Worm (Caenorhabditis elegans) whole organism, L4 larva: ENCODE measurements around the gene F10E9.12.
A peak's percentile ranks its signal among the peaks of the same experiment; 100 is the strongest.

Source experiments
- F10B5.3 ChIP-seq: sonication (generic microtip); optimal IDR thresholded peaks from 2 replicates; lab custom pipeline; 2016; ENCODE audit warnings: mild to moderate bottlenecking, missing genetic modification characterization, missing compliant biosample characterization
- F44E2.7 ChIP-seq: fragments of 200-800 bp; sonication (Bioruptor generic); IDR thresholded peaks from 2 replicates; pipeline ENCODE4 v2.1.2; 2022; ENCODE audit warnings: missing genetic modification characterization, missing compliant biosample characterization
- F49E8.2 ChIP-seq: sonication (generic microtip); optimal IDR thresholded peaks from 2 replicates; lab custom pipeline; 2016; ENCODE audit warnings: missing compliant biosample characterization, mild to moderate bottlenecking, missing genetic modification characterization, borderline replicate concordance
- R02D3.7 ChIP-seq: fragments of 150-350 bp; sonication (generic microtip); optimal IDR thresholded peaks from 3 replicates; lab custom pipeline; 2014; ENCODE audit warnings: missing biosample characterization, missing genetic modification characterization
- Y105C5A.15 ChIP-seq: fragments of 200-800 bp; sonication (Bioruptor generic); IDR thresholded peaks from 2 replicates; pipeline ENCODE4 v1.3.6; 2022; ENCODE audit warnings: missing genetic modification characterization, missing compliant biosample characterization
- Y48G9A.11 ChIP-seq: fragments of 200-800 bp; sonication (Bioruptor generic); IDR thresholded peaks from 2 replicates; pipeline ENCODE4 v1.3.6; 2022; ENCODE audit warnings: missing genetic modification reagents, missing genetic modification characterization, missing compliant biosample characterization
- Y75B8A.6 ChIP-seq: fragments of 200-800 bp; sonication (Bioruptor generic); IDR thresholded peaks from 2 replicates; pipeline ENCODE4 v1.3.6; 2022; ENCODE audit warnings: missing genetic modification reagents, missing genetic modification characterization, missing compliant biosample characterization
- ZK546.5 ChIP-seq, 2 experiments: sonication (generic microtip); optimal IDR thresholded peaks; 2 replicates each; lab custom pipeline; 2017; ENCODE audit warnings: missing biosample characterization in 2 of 2, missing genetic modification characterization in 2 of 2
- aha-1 ChIP-seq: fragments of 150-350 bp; peaks from one replicate; lab custom pipeline; 2014; ENCODE audit warnings: missing biosample characterization, missing genetic modification characterization
- aly-2 ChIP-seq: sonication (generic microtip); optimal IDR thresholded peaks from 2 replicates; lab custom pipeline; 2018; ENCODE audit warnings: missing biosample characterization, missing genetic modification characterization
- ceh-28 ChIP-seq: fragments of 150-350 bp; optimal IDR thresholded peaks from 2 replicates; lab custom pipeline; 2014; ENCODE audit warnings: missing biosample characterization, missing genetic modification reagents, missing genetic modification characterization
- ceh-82 ChIP-seq: sonication (generic microtip); optimal IDR thresholded peaks from 2 replicates; lab custom pipeline; 2017; ENCODE audit warnings: missing biosample characterization, missing genetic modification characterization
- dmd-8 ChIP-seq: fragments of 200-800 bp; sonication (Bioruptor generic); IDR thresholded peaks from 2 replicates; pipeline ENCODE4 v1.3.6; 2022; ENCODE audit warnings: missing genetic modification characterization, missing compliant biosample characterization
- dpl-1 ChIP-seq: fragments of 150-350 bp; optimal IDR thresholded peaks from 2 replicates; lab custom pipeline; 2014; ENCODE audit warnings: missing biosample characterization, missing genetic modification reagents, missing genetic modification characterization
- duxl-1 ChIP-seq: sonication (generic microtip); optimal IDR thresholded peaks from 2 replicates; lab custom pipeline; 2016; ENCODE audit warnings: mild to moderate bottlenecking, missing genetic modification characterization, moderate library complexity, missing compliant biosample characterization; ENCODE audit not compliant: poor library complexity
- fkh-10 ChIP-seq: fragments of 150-350 bp; optimal IDR thresholded peaks from 2 replicates; lab custom pipeline; 2014; ENCODE audit warnings: missing biosample characterization, missing genetic modification reagents, missing genetic modification characterization
- hlh-11 ChIP-seq: fragments of 200-800 bp; sonication (Bioruptor generic); optimal IDR thresholded peaks from 2 replicates; lab custom pipeline; 2018; ENCODE audit warnings: mild to moderate bottlenecking, missing genetic modification characterization, missing compliant biosample characterization
- hlh-30 ChIP-seq: sonication (generic microtip); optimal IDR thresholded peaks from 2 replicates; lab custom pipeline; 2017; ENCODE audit warnings: antibody characterized with exemption, mild to moderate bottlenecking, missing genetic modification characterization, missing compliant biosample characterization; ENCODE audit not compliant: insufficient read depth
- hmg-1.1 ChIP-seq: fragments of 200-800 bp; sonication (Bioruptor generic); IDR thresholded peaks from 2 replicates; pipeline ENCODE4 v1.3.6; 2022; ENCODE audit warnings: missing genetic modification reagents, missing genetic modification characterization, missing compliant biosample characterization
- lin-15B ChIP-seq: fragments of 150-350 bp; sonication (generic microtip); optimal IDR thresholded peaks from 3 replicates; lab custom pipeline; 2014; ENCODE audit warnings: missing biosample characterization, missing genetic modification characterization
- lin-29 ChIP-seq: fragments of 200-800 bp; sonication (Bioruptor generic); IDR thresholded peaks from 2 replicates; pipeline ENCODE4 v1.3.6; 2022; ENCODE audit warnings: missing genetic modification reagents, missing genetic modification characterization, missing compliant biosample characterization
- lsy-2 ChIP-seq, 2 experiments: fragments of 150-350 bp in 1 of 2; sonication (generic microtip) in 1 of 2; optimal IDR thresholded peaks; 2 replicates each; lab custom pipeline; 2014 to 2017; ENCODE audit warnings: missing biosample characterization in 2 of 2, missing genetic modification characterization in 2 of 2
- madf-5 ChIP-seq, 2 experiments: fragments of 200-800 bp; sonication (Bioruptor generic); IDR thresholded peaks; 2 replicates each; pipeline ENCODE4 v1.3.6; 2022; ENCODE audit warnings: missing compliant biosample characterization in 2 of 2, missing genetic modification characterization in 2 of 2
- mdl-1 ChIP-seq, 2 experiments: fragments of 150-350 bp in 1 of 2; sonication (generic microtip) in 1 of 2; optimal IDR thresholded peaks; 2 replicates each; lab custom pipeline; 2014 to 2017; ENCODE audit warnings: missing biosample characterization in 2 of 2, missing genetic modification characterization in 2 of 2
- mdt-29 ChIP-seq: fragments of 200-800 bp; sonication (Bioruptor generic); IDR thresholded peaks from 2 replicates; pipeline ENCODE4 v1.3.6; 2022; ENCODE audit warnings: missing genetic modification reagents, missing genetic modification characterization, missing compliant biosample characterization
- mep-1 ChIP-seq: fragments of 150-350 bp; sonication (generic microtip); optimal IDR thresholded peaks from 3 replicates; lab custom pipeline; 2014; ENCODE audit warnings: missing biosample characterization, missing genetic modification characterization
- mes-2 ChIP-seq: sonication (generic microtip); optimal IDR thresholded peaks from 2 replicates; lab custom pipeline; 2016; ENCODE audit warnings: missing genotype, mild to moderate bottlenecking, missing genetic modification characterization, missing compliant biosample characterization; ENCODE audit not compliant: poor library complexity, severe bottlenecking
- mxl-2 ChIP-seq: fragments of 200-800 bp; sonication (Bioruptor generic); conservative IDR thresholded peaks from 2 replicates; pipeline ENCODE4 v1.3.6; 2022; ENCODE audit warnings: missing genetic modification reagents, missing genetic modification characterization, missing compliant biosample characterization
- nhr-41 ChIP-seq: fragments of 200-800 bp; sonication (Bioruptor generic); IDR thresholded peaks from 2 replicates; pipeline ENCODE4 v1.3.6; 2022; ENCODE audit warnings: missing genetic modification reagents, missing genetic modification characterization, missing compliant biosample characterization
- nhr-77 ChIP-seq: fragments of 150-350 bp; optimal IDR thresholded peaks from 2 replicates; lab custom pipeline; 2014; ENCODE audit warnings: missing biosample characterization, missing genetic modification characterization
- saeg-2 ChIP-seq: fragments of 200-800 bp; sonication (Bioruptor generic); IDR thresholded peaks from 2 replicates; pipeline ENCODE4 v1.3.6; 2022; ENCODE audit warnings: missing genetic modification reagents, missing genetic modification characterization, missing compliant biosample characterization
- sdz-12 ChIP-seq: fragments of 200-800 bp; sonication (Bioruptor generic); optimal IDR thresholded peaks from 2 replicates; lab custom pipeline; 2018; ENCODE audit warnings: mild to moderate bottlenecking, missing genetic modification characterization, missing compliant biosample characterization
- set-16 ChIP-seq: fragments of 200-800 bp; sonication (Bioruptor generic); IDR thresholded peaks from 2 replicates; pipeline ENCODE4 v1.3.6; 2022; ENCODE audit warnings: missing genetic modification reagents, missing genetic modification characterization, missing compliant biosample characterization
- snpc-1.2 ChIP-seq: fragments of 200-800 bp; sonication (Bioruptor generic); IDR thresholded peaks from 2 replicates; pipeline ENCODE4 v1.3.6; 2022; ENCODE audit warnings: missing genetic modification reagents, missing genetic modification characterization, missing compliant biosample characterization
- spr-1 ChIP-seq: sonication (generic microtip); optimal IDR thresholded peaks from 2 replicates; lab custom pipeline; 2016; ENCODE audit warnings: mild to moderate bottlenecking, missing genetic modification characterization, missing compliant biosample characterization
- unc-39 ChIP-seq: sonication (generic microtip); optimal IDR thresholded peaks from 2 replicates; lab custom pipeline; 2017; ENCODE audit warnings: missing biosample characterization, missing genetic modification characterization
- unc-62 ChIP-seq, 3 experiments: fragments of 150-350 bp in 1 of 3; sonication (generic microtip); optimal IDR thresholded peaks in 2 of 3; peaks in 1 of 3; 1 replicate in 1 of 3; 2 replicates in 2 of 3; lab custom pipeline; 2014 to 2017; ENCODE audit warnings: missing biosample characterization in 3 of 3, missing genetic modification characterization in 3 of 3, missing genetic modification reagents in 3 of 3, missing genotype in 1 of 3
- vab-7 ChIP-seq: fragments of 200-800 bp; sonication (Bioruptor generic); IDR thresholded peaks from 2 replicates; pipeline ENCODE4 v1.3.6; 2022; ENCODE audit warnings: missing genetic modification reagents, missing genetic modification characterization, missing compliant biosample characterization

Gene F10E9.12

ce11 chrIII:8280352-8280751 is 44.0 kb upstream of the F10E9.12 start:
- TF ChIP-seq unc-62 (GFP tag; optimal IDR thresholded peaks at IDR 0.05 in 1 of 2; lab: Kevin White, UChicago) (peak in 1 of 2 experiments; percentile 94), unc-62 (tag; optimal IDR thresholded peaks at IDR 0.05; lab: Kevin White, UChicago) (no peak), sdz-12 (GFP tag; lab: Kevin White, UChicago) (no peak), aha-1 (peak; percentile 99), madf-5 (GFP tag; IDR thresholded peaks at IDR 0.05; lab: Robert Waterston, UW) (no peak), ceh-28 (tag; lab: Kevin White, UChicago) (no peak), saeg-2 (GFP tag; lab: Robert Waterston, UW) (no peak), mdt-29 (GFP tag; lab: Robert Waterston, UW) (no peak)

- TF ChIP-seq Y105C5A.15 (GFP tag; lab: Robert Waterston, UW) (no peak), unc-62 (GFP tag; optimal IDR thresholded peaks at IDR 0.05 in 1 of 2; lab: Kevin White, UChicago) (peak in 1 of 2 experiments; percentile 92), unc-62 (tag; optimal IDR thresholded peaks at IDR 0.05; lab: Kevin White, UChicago) (no peak)
Measured at ce11 chrIII:8281310-8281709, 43.0 kb upstream of the F10E9.12 start.

ce11 chrIII:8283525-8283924 is 40.8 kb upstream of the F10E9.12 start:
- no peak for TF ChIP-seq sdz-12 (GFP tag; lab: Kevin White, UChicago)
- TF ChIP-seq hlh-30 (tag; lab: Kevin White, UChicago) = no peak
- TF ChIP-seq snpc-1.2 = no peak
- no peak for TF ChIP-seq ceh-28 (tag; lab: Kevin White, UChicago)
- no peak for TF ChIP-seq F10B5.3
- TF ChIP-seq vab-7 = no peak
- TF ChIP-seq hlh-11 (tag; lab: Kevin White, UChicago) = no peak
- no peak for TF ChIP-seq nhr-41 (GFP tag; lab: Robert Waterston, UW)
- no peak for TF ChIP-seq lin-15B
- TF ChIP-seq F49E8.2 (tag; lab: Kevin White, UChicago) = no peak
- TF ChIP-seq lsy-2 (tag; optimal IDR thresholded peaks at IDR 0.05; lab: Kevin White, UChicago) = no peak
- no peak for TF ChIP-seq ZK546.5 (tag; optimal IDR thresholded peaks at IDR 0.05; lab: Kevin White, UChicago)
- TF ChIP-seq mdl-1 (tag; optimal IDR thresholded peaks at IDR 0.05; lab: Kevin White, UChicago) = no peak
- TF ChIP-seq mxl-2 = no peak
- no peak for TF ChIP-seq ceh-82 (tag; lab: Kevin White, UChicago)
- TF ChIP-seq aly-2 (tag; lab: Kevin White, UChicago) = no peak
- TF ChIP-seq madf-5 (GFP tag; IDR thresholded peaks at IDR 0.05; lab: Robert Waterston, UW) = no peak
- no peak for TF ChIP-seq lin-29
- TF ChIP-seq duxl-1 (tag; lab: Kevin White, UChicago) = no peak
- no peak for TF ChIP-seq Y105C5A.15 (GFP tag; lab: Robert Waterston, UW)
- TF ChIP-seq, all 104 proteins: peak for 0

DNA sequence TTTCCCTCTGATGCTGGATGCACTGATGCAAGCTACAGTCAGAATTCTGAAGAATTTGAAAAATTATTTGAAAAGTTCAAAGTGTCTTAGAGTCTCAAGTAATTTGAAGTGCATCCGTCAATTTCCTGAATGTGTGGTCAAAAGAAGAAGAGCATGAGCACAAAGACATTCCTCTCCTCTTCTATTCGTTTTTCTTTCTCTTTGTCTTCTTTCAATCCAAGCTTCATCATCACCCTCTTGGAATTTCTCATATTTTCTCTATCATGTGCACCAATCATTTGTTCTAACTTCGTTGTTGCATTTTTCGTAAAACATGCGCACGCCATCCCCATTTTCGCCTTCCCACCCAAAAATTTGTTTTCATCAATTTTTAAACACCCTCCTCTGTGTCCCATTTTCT is 38.3 kb upstream of the F10E9.12 start:
- TF ChIP-seq Y75B8A.6 (GFP tag; lab: Robert Waterston, UW) (no peak), set-16 (GFP tag; lab: Robert Waterston, UW) (no peak), fkh-10 (GFP tag; lab: Kevin White, UChicago) (peak; percentile 54)

ce11 chrIII:8286824-8287223 is 37.5 kb upstream of the F10E9.12 start:
- TF ChIP-seq Y48G9A.11 (GFP tag; lab: Robert Waterston, UW) = no peak
- no peak for TF ChIP-seq mdl-1 (tag; optimal IDR thresholded peaks at IDR 0.05; lab: Kevin White, UChicago)
- TF ChIP-seq vab-7 = no peak
- no peak for TF ChIP-seq unc-39 (tag; lab: Kevin White, UChicago)
- no peak for TF ChIP-seq spr-1 (tag; lab: Kevin White, UChicago)
- no peak for TF ChIP-seq F44E2.7 (GFP tag; lab: Robert Waterston, UW)
- no peak for TF ChIP-seq nhr-77
- TF ChIP-seq mes-2 (tag; lab: Kevin White, UChicago) = no peak
- TF ChIP-seq dpl-1 (GFP tag; lab: Kevin White, UChicago) = no peak
- no peak for TF ChIP-seq hmg-1.1 (GFP tag; lab: Robert Waterston, UW)
- no peak for TF ChIP-seq mep-1 (tag; lab: Kevin White, UChicago)
- TF ChIP-seq R02D3.7 = no peak
- TF ChIP-seq dmd-8 = no peak
